Worm (Caenorhabditis elegans) whole organism, L4 larva: ENCODE data around the gene osgn-1.

ENCODE experiments used
- D1046.2 ChIP-seq: fragments of 200-800 bp; sonication (Bioruptor generic); IDR thresholded peaks from 2 replicates; pipeline ENCODE4 v1.3.6; 2022; ENCODE audit warnings: missing genetic modification characterization, missing compliant biosample characterization
- ceh-20 ChIP-seq: fragments of 200-800 bp; sonication (Bioruptor generic); IDR thresholded peaks from 2 replicates; pipeline ENCODE4 v1.3.6; 2022; ENCODE audit warnings: missing genetic modification reagents, missing genetic modification characterization, missing compliant biosample characterization
- dmd-8 ChIP-seq: fragments of 200-800 bp; sonication (Bioruptor generic); IDR thresholded peaks from 2 replicates; pipeline ENCODE4 v1.3.6; 2022; ENCODE audit warnings: missing genetic modification characterization, missing compliant biosample characterization
- dmd-9 ChIP-seq: fragments of 200-800 bp; sonication (Bioruptor generic); IDR thresholded peaks from 2 replicates; pipeline ENCODE4 v1.3.6; 2022; ENCODE audit warnings: missing genetic modification reagents, missing genetic modification characterization, missing compliant biosample characterization
- fos-1 ChIP-seq: fragments of 150-350 bp; optimal IDR thresholded peaks from 2 replicates; lab custom pipeline; 2014; ENCODE audit warnings: missing biosample characterization, missing genetic modification characterization
- lin-15B ChIP-seq: fragments of 150-350 bp; sonication (generic microtip); optimal IDR thresholded peaks from 3 replicates; lab custom pipeline; 2014; ENCODE audit warnings: missing biosample characterization, missing genetic modification characterization
- lsy-2 ChIP-seq, 2 experiments: fragments of 150-350 bp in 1 of 2; sonication (generic microtip) in 1 of 2; optimal IDR thresholded peaks; 2 replicates each; lab custom pipeline; 2014 to 2017; ENCODE audit warnings: missing biosample characterization in 2 of 2, missing genetic modification characterization in 2 of 2
- mes-2 ChIP-seq: sonication (generic microtip); optimal IDR thresholded peaks from 2 replicates; lab custom pipeline; 2016; ENCODE audit warnings: missing genotype, mild to moderate bottlenecking, missing genetic modification characterization, missing compliant biosample characterization; ENCODE audit not compliant: poor library complexity, severe bottlenecking
- nhr-111 ChIP-seq: fragments of 200-800 bp; sonication (Bioruptor generic); optimal IDR thresholded peaks from 2 replicates; lab custom pipeline; 2018; ENCODE audit warnings: mild to moderate bottlenecking, missing genetic modification characterization, missing compliant biosample characterization
- nhr-76 ChIP-seq: fragments of 150-350 bp; optimal IDR thresholded peaks from 2 replicates; lab custom pipeline; 2014; ENCODE audit warnings: missing biosample characterization, missing genetic modification characterization
- pha-4 ChIP-seq, 2 experiments: fragments of 150-350 bp in 1 of 2; fragments of 200-800 bp in 1 of 2; sonication (Bioruptor generic) in 1 of 2; IDR thresholded peaks in 1 of 2; optimal IDR thresholded peaks in 1 of 2; 2 replicates each; pipeline versions ENCODE4 v1.3.6 to Lab custom; 2014 to 2022; ENCODE audit warnings: missing genetic modification characterization in 2 of 2, missing genetic modification reagents in 2 of 2, missing biosample characterization in 1 of 2, missing compliant biosample characterization in 1 of 2
- sdz-12 ChIP-seq: fragments of 200-800 bp; sonication (Bioruptor generic); optimal IDR thresholded peaks from 2 replicates; lab custom pipeline; 2018; ENCODE audit warnings: mild to moderate bottlenecking, missing genetic modification characterization, missing compliant biosample characterization
- set-16 ChIP-seq: fragments of 200-800 bp; sonication (Bioruptor generic); IDR thresholded peaks from 2 replicates; pipeline ENCODE4 v1.3.6; 2022; ENCODE audit warnings: missing genetic modification reagents, missing genetic modification characterization, missing compliant biosample characterization
- snpc-1.2 ChIP-seq: fragments of 200-800 bp; sonication (Bioruptor generic); IDR thresholded peaks from 2 replicates; pipeline ENCODE4 v1.3.6; 2022; ENCODE audit warnings: missing genetic modification reagents, missing genetic modification characterization, missing compliant biosample characterization
- zfp-3 ChIP-seq: fragments of 200-800 bp; sonication (Bioruptor generic); conservative IDR thresholded peaks from 2 replicates; pipeline ENCODE4 v1.3.6; 2022; ENCODE audit warnings: missing genetic modification reagents, missing genetic modification characterization, missing compliant biosample characterization

osgn-1 gene

ce11 chrIV:4265224-4265623 is 58.0 kb downstream of the osgn-1 start, which contains the start of gene F36A4.5:
F36A4.5 (plus strand) TSS chrIV:4265524.
- TF ChIP-seq mes-2 (tag; lab: Kevin White, UChicago) = no peak
- TF ChIP-seq pha-4 (GFP tag; IDR thresholded peaks at IDR 0.05; lab: Robert Waterston, UW) = no peak
- TF ChIP-seq pha-4 (tag; optimal IDR thresholded peaks at IDR 0.05; lab: Kevin White, UChicago) = no peak
- TF ChIP-seq D1046.2 (GFP tag; lab: Robert Waterston, UW) = no peak
- no peak for TF ChIP-seq lsy-2 (tag; optimal IDR thresholded peaks at IDR 0.05; lab: Kevin White, UChicago)
- TF ChIP-seq fos-1 (tag; lab: Kevin White, UChicago) = no peak
- TF ChIP-seq dmd-9 (GFP tag; lab: Robert Waterston, UW) = no peak
- no peak for TF ChIP-seq nhr-111 (GFP tag; lab: Kevin White, UChicago)
- no peak for TF ChIP-seq snpc-1.2 (GFP tag; lab: Robert Waterston, UW)
- TF ChIP-seq zfp-3 (GFP tag; lab: Robert Waterston, UW) = no peak
- no peak for TF ChIP-seq lin-15B (tag; lab: Kevin White, UChicago)
- no peak for TF ChIP-seq sdz-12 (GFP tag; lab: Kevin White, UChicago)

DNA sequence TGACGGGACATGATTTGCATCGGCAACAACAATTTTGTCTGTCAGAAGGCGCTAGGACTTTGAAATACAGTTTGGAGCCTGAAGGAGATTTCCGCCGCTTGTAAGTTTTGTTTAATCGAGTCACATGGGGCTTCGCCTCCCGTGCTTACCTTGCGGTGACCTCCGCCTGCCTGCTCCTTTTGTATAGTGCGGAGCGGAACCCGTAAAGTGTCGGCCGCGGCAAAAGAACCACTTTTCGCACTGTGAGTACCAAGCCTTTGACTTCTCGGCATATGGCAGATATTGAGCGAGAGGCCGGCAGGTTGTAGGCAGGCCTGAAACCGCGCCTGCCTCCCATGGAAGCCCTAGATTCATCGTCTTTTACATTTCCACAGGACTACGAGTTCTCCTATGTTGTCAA is 58.8 kb downstream of the osgn-1 start:
- TF ChIP-seq nhr-76 (no peak), set-16 (GFP tag; lab: Robert Waterston, UW) (peak; percentile 60; the same call in 1 of the 2 replicates), dmd-8 (GFP tag; lab: Robert Waterston, UW) (0 out of 2 replicates have a peak, but pooled peaks have one; percentile 35)

DNA sequence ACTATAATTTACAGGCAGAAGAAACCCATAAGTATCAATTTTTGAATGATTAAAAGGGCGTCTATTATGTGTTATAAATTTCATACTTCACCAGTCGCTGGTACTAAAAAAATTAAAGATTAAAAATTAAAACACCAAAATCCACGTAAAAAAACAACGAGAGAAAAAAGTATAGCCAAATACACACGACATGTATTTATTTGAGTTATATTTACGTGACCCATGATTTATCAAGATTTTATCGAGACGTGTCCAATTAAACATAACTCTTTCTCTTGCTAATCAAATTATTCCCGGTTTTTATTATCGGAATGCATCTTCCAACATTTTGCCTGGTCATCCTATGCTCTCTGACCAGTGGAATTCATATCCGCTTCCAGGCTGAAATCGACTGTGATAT is 60.1 kb downstream of the osgn-1 start, which contains the start of gene F36A4.4:
Gene F36A4.4, plus strand, starts transcription at position 301 of the 400 bp plus-strand sequence.
- no peak for TF ChIP-seq ceh-20 (GFP tag; lab: Robert Waterston, UW)
- TF ChIP-seq, all 104 proteins: peak for 0
